Worm (Caenorhabditis elegans) whole organism, early embryonic: ENCODE measurements around the gene fat-2.

Experiments
- B0310.2 ChIP-seq: sonication (generic microtip); optimal IDR thresholded peaks from 2 replicates; lab custom pipeline; 2016; ENCODE audit warnings: mild to moderate bottlenecking, missing genetic modification characterization, missing compliant biosample characterization
- F13C5.2 ChIP-seq: sonication (generic microtip); optimal IDR thresholded peaks from 2 replicates; lab custom pipeline; 2017; ENCODE audit warnings: mild to moderate bottlenecking, missing genetic modification characterization, inconsistent platforms, missing compliant biosample characterization
- aly-1 ChIP-seq: sonication (generic microtip); optimal IDR thresholded peaks from 2 replicates; lab custom pipeline; 2016; ENCODE audit warnings: missing genetic modification characterization, missing compliant biosample characterization
- ama-1 ChIP-seq: fragments of 150-350 bp; optimal IDR thresholded peaks from 2 replicates; lab custom pipeline; 2014
- ceh-13 ChIP-seq: fragments of 200-800 bp; sonication (Bioruptor generic); optimal IDR thresholded peaks from 2 replicates; lab custom pipeline; 2018; ENCODE audit warnings: mild to moderate bottlenecking, missing genetic modification characterization, missing compliant biosample characterization
- ceh-36 ChIP-seq: sonication (generic microtip); optimal IDR thresholded peaks from 2 replicates; lab custom pipeline; 2016; ENCODE audit warnings: missing genetic modification characterization, inconsistent platforms, missing compliant biosample characterization
- ets-7 ChIP-seq: sonication (generic microtip); optimal IDR thresholded peaks from 2 replicates; lab custom pipeline; 2016; ENCODE audit warnings: missing genotype, missing genetic modification characterization, missing compliant biosample characterization
- flt-1 ChIP-seq: fragments of 200-800 bp; sonication (Bioruptor generic); IDR thresholded peaks from 2 replicates; pipeline ENCODE4 v1.3.6; 2022; ENCODE audit warnings: missing genetic modification characterization, missing compliant biosample characterization
- hmbx-1 ChIP-seq: sonication (generic microtip); optimal IDR thresholded peaks from 2 replicates; lab custom pipeline; 2016; ENCODE audit warnings: mild to moderate bottlenecking, missing genetic modification characterization, missing compliant biosample characterization
- hmg-4 ChIP-seq: fragments of 200-800 bp; sonication (Bioruptor generic); optimal IDR thresholded peaks from 2 replicates; lab custom pipeline; 2018; ENCODE audit warnings: mild to moderate bottlenecking, missing genetic modification characterization, missing compliant biosample characterization
- hnd-1 ChIP-seq: sonication (generic microtip); optimal IDR thresholded peaks from 2 replicates; lab custom pipeline; 2016; ENCODE audit warnings: missing genetic modification characterization, missing compliant biosample characterization
- pes-1 ChIP-seq: fragments of 200-800 bp; sonication (Bioruptor generic); IDR thresholded peaks from 2 replicates; pipeline ENCODE4 v1.3.6; 2022; ENCODE audit warnings: missing genetic modification reagents, missing genetic modification characterization, missing compliant biosample characterization
- scrt-1 ChIP-seq: fragments of 200-800 bp; sonication (Bioruptor generic); IDR thresholded peaks from 2 replicates; pipeline ENCODE4 v1.3.6; 2022; ENCODE audit warnings: missing genetic modification characterization, missing compliant biosample characterization
- sea-1 ChIP-seq: fragments of 200-800 bp; sonication (Bioruptor generic); conservative IDR thresholded peaks from 2 replicates; pipeline ENCODE4 v1.3.6; 2022; ENCODE audit warnings: missing genetic modification characterization, missing compliant biosample characterization
- tbx-11 ChIP-seq: fragments of 200-800 bp; sonication (Bioruptor generic); IDR thresholded peaks from 2 replicates; pipeline ENCODE4 v1.3.6; 2022; ENCODE audit warnings: missing genetic modification characterization, missing compliant biosample characterization
- tbx-37 ChIP-seq: fragments of 200-800 bp; sonication (Bioruptor generic); conservative IDR thresholded peaks from 2 replicates; pipeline ENCODE4 v1.3.6; 2022; ENCODE audit warnings: missing genetic modification reagents, missing genetic modification characterization, missing compliant biosample characterization
- tra-4 ChIP-seq: sonication (generic microtip); optimal IDR thresholded peaks from 2 replicates; lab custom pipeline; 2017; ENCODE audit warnings: missing genetic modification characterization, missing compliant biosample characterization

The fat-2 gene

ce11 chrIV:13353143-13353773 lies 29.6 kb downstream of the fat-2 start, which contains the start of the genes rec-8 and mex-5:
rec-8 (minus strand) TSS chrIV:13353193.
mex-5 (plus strand) TSS chrIV:13353723.
- TF ChIP-seq hnd-1 (tag; lab: Kevin White, UChicago) (no peak), ceh-36 (tag; lab: Kevin White, UChicago) (no peak), hmg-4 (GFP tag; lab: Kevin White, UChicago) (no peak), flt-1 (GFP tag; lab: Robert Waterston, UW) (no peak), F13C5.2 (tag; lab: Kevin White, UChicago) (no peak), tra-4 (tag; lab: Kevin White, UChicago) (no peak), aly-1 (tag; lab: Kevin White, UChicago) (no peak), tbx-37 (GFP tag; lab: Robert Waterston, UW) (no peak), ama-1 (lab: Kevin White, UChicago) (no peak)

ce11 chrIV:13354044-13354443 lies 30.4 kb downstream of the fat-2 start:
- no peak for TF ChIP-seq scrt-1
- no peak for TF ChIP-seq ceh-13 (GFP tag; lab: Kevin White, UChicago)
- TF ChIP-seq pes-1 (GFP tag; lab: Robert Waterston, UW): no peak
- TF ChIP-seq F13C5.2 (tag; lab: Kevin White, UChicago): no peak
- TF ChIP-seq ets-7 (tag; lab: Kevin White, UChicago): no peak
- no peak for TF ChIP-seq flt-1 (GFP tag; lab: Robert Waterston, UW)
- TF ChIP-seq tbx-37 (GFP tag; lab: Robert Waterston, UW): no peak
- no peak for TF ChIP-seq hnd-1 (tag; lab: Kevin White, UChicago)
- TF ChIP-seq tra-4 (tag; lab: Kevin White, UChicago): no peak
- no peak for TF ChIP-seq hmbx-1 (tag; lab: Kevin White, UChicago)
- TF ChIP-seq aly-1 (tag; lab: Kevin White, UChicago): no peak
- TF ChIP-seq B0310.2: no peak

- no peak for TF ChIP-seq ets-7 (tag; lab: Kevin White, UChicago)
- TF ChIP-seq tbx-11 (GFP tag; lab: Robert Waterston, UW): no peak
- no peak for TF ChIP-seq aly-1 (tag; lab: Kevin White, UChicago)
- no peak for TF ChIP-seq ama-1 (lab: Kevin White, UChicago)
- TF ChIP-seq hmbx-1 (tag; lab: Kevin White, UChicago): no peak
- no peak for TF ChIP-seq tbx-37 (GFP tag; lab: Robert Waterston, UW)
- no peak for TF ChIP-seq scrt-1
- TF ChIP-seq hmg-4 (GFP tag; lab: Kevin White, UChicago): no peak
- TF ChIP-seq sea-1 (GFP tag; lab: Robert Waterston, UW): no peak
- no peak for TF ChIP-seq flt-1 (GFP tag; lab: Robert Waterston, UW)
- TF ChIP-seq B0310.2: no peak
- TF ChIP-seq ceh-13 (GFP tag; lab: Kevin White, UChicago): no peak
- no peak for TF ChIP-seq pes-1 (GFP tag; lab: Robert Waterston, UW)
- no peak for TF ChIP-seq F13C5.2 (tag; lab: Kevin White, UChicago)
- no peak for TF ChIP-seq tra-4 (tag; lab: Kevin White, UChicago)
- TF ChIP-seq hnd-1 (tag; lab: Kevin White, UChicago): no peak
These were observed 32.3 kb downstream of the fat-2 start for ce11 chrIV:13356005-13356404.

- no peak for TF ChIP-seq sea-1 (GFP tag; lab: Robert Waterston, UW)
- TF ChIP-seq aly-1 (tag; lab: Kevin White, UChicago): no peak
- no peak for TF ChIP-seq tbx-11 (GFP tag; lab: Robert Waterston, UW)
- TF ChIP-seq tbx-37 (GFP tag; lab: Robert Waterston, UW): no peak
- no peak for TF ChIP-seq scrt-1
These were observed 34.8 kb downstream of the fat-2 start, which contains the start of gene W02A2.8 for ce11 chrIV:13358488-13358887. W02A2.8 (minus strand) TSS chrIV:13358588.

- no peak for TF ChIP-seq ama-1 (lab: Kevin White, UChicago)
- TF ChIP-seq hnd-1 (tag; lab: Kevin White, UChicago): no peak
- TF ChIP-seq pes-1 (GFP tag; lab: Robert Waterston, UW): no peak
These were observed 36.5 kb downstream of the fat-2 start, which contains the start of gene Y62E10A.3 for ce11 chrIV:13360144-13360543. Y62E10A.3 (minus strand) TSS chrIV:13360244.

ce11 chrIV:13364869-13365268 lies 41.2 kb downstream of the fat-2 start, which contains the start of gene srsx-25:
srsx-25 (plus strand) TSS chrIV:13365169.
- TF ChIP-seq scrt-1 (no peak), hmg-4 (GFP tag; lab: Kevin White, UChicago) (no peak), hmbx-1 (tag; lab: Kevin White, UChicago) (no peak), tra-4 (tag; lab: Kevin White, UChicago) (no peak), F13C5.2 (tag; lab: Kevin White, UChicago) (no peak), ceh-13 (GFP tag; lab: Kevin White, UChicago) (no peak), hnd-1 (tag; lab: Kevin White, UChicago) (no peak), ceh-36 (tag; lab: Kevin White, UChicago) (no peak), sea-1 (GFP tag; lab: Robert Waterston, UW) (no peak)

- TF ChIP-seq hnd-1 (tag; lab: Kevin White, UChicago): no peak
- TF ChIP-seq hmbx-1 (tag; lab: Kevin White, UChicago): no peak
- TF ChIP-seq tra-4 (tag; lab: Kevin White, UChicago): no peak
- TF ChIP-seq flt-1 (GFP tag; lab: Robert Waterston, UW): no peak
- no peak for TF ChIP-seq tbx-37 (GFP tag; lab: Robert Waterston, UW)
- TF ChIP-seq ets-7 (tag; lab: Kevin White, UChicago): no peak
- TF ChIP-seq ceh-36 (tag; lab: Kevin White, UChicago): no peak
- TF ChIP-seq aly-1 (tag; lab: Kevin White, UChicago): no peak
- no peak for TF ChIP-seq hmg-4 (GFP tag; lab: Kevin White, UChicago)
- TF ChIP-seq pes-1 (GFP tag; lab: Robert Waterston, UW): no peak
- no peak for TF ChIP-seq ama-1 (lab: Kevin White, UChicago)
- TF ChIP-seq tbx-11 (GFP tag; lab: Robert Waterston, UW): no peak
- TF ChIP-seq B0310.2: no peak
- no peak for TF ChIP-seq F13C5.2 (tag; lab: Kevin White, UChicago)
- no peak for TF ChIP-seq ceh-13 (GFP tag; lab: Kevin White, UChicago)
- no peak for TF ChIP-seq sea-1 (GFP tag; lab: Robert Waterston, UW)
- no peak for TF ChIP-seq scrt-1
These were observed 45.6 kb downstream of the fat-2 start, which contains the start of gene agt-1 for ce11 chrIV:13369120-13369842. agt-1 (minus strand) TSS chrIV:13369412.
